7 worm cellular contexts compared by ENCODE assay signal in genomic region chrII:6113842-6114441, ce11.
A peak's percentile ranks its signal among the peaks of the same experiment; 100 is the strongest.
TF ChIP-seq lines count a peak whose summit lies in the region.

No protein-coding gene starts in this region.

TF ChIP-seq in whole organism, L1 larva, 84 proteins besides CTCF, POLR2A, EP300 and RAD21:
- TF ChIP-seq lin-14 (GFP tag; optimal IDR thresholded peaks at IDR 0.05; lab: Kevin White, UChicago): peak; percentile 16
- TF ChIP-seq nhr-76 (tag; optimal IDR thresholded peaks at IDR 0.05; lab: Kevin White, UChicago): no peak

TF ChIP-seq in whole organism, L2 larva, 48 proteins besides CTCF, POLR2A, EP300 and RAD21:
- TF ChIP-seq nhr-11 (tag; optimal IDR thresholded peaks at IDR 0.05; lab: Kevin White, UChicago) (no peak), mab-5 (tag; optimal IDR thresholded peaks at IDR 0.05; lab: Kevin White, UChicago) (peak; percentile 73)

TF ChIP-seq in whole organism, L4 larva, 104 proteins besides CTCF, POLR2A, EP300 and RAD21:
- TF ChIP-seq T26A8.4 (GFP tag; IDR thresholded peaks at IDR 0.05; lab: Robert Waterston, UW) (0 out of 2 replicates have a peak, but pooled peaks have one; percentile 25), ctbp-1 (GFP tag; IDR thresholded peaks at IDR 0.05; lab: Robert Waterston, UW) (0 out of 2 replicates have a peak, but pooled peaks have one; percentile 23), lim-7 (GFP tag; IDR thresholded peaks at IDR 0.05; lab: Robert Waterston, UW) (no peak), aha-1 (tag; lab: Kevin White, UChicago) (peak; percentile 17)

TF ChIP-seq in whole organism, early embryonic, 17 proteins besides CTCF, POLR2A, EP300 and RAD21:
- TF ChIP-seq ceh-36 (tag; optimal IDR thresholded peaks at IDR 0.05; lab: Kevin White, UChicago) (peak; percentile 41), pes-1 (GFP tag; IDR thresholded peaks at IDR 0.05; lab: Robert Waterston, UW) (no peak)

TF ChIP-seq in whole organism, late embryonic, 69 proteins besides CTCF, POLR2A, EP300 and RAD21:
- TF ChIP-seq ceh-31 (tag; optimal IDR thresholded peaks at IDR 0.05; lab: Kevin White, UChicago) (peak; percentile 38), pqm-1 (tag; optimal IDR thresholded peaks at IDR 0.05; lab: Kevin White, UChicago) (no peak), ama-1 (optimal IDR thresholded peaks at IDR 0.05; lab: Kevin White, UChicago) (no peak), zip-5 (tag; optimal IDR thresholded peaks at IDR 0.05; lab: Kevin White, UChicago) (no peak), pat-9 (tag; optimal IDR thresholded peaks at IDR 0.05; lab: Kevin White, UChicago) (no peak), ceh-19 (GFP tag; optimal IDR thresholded peaks at IDR 0.05; lab: Kevin White, UChicago) (no peak), unc-3 (GFP tag; conservative IDR thresholded peaks at IDR 0.05; lab: Robert Waterston, UW) (no peak), unc-3 (tag; optimal IDR thresholded peaks at IDR 0.05; lab: Kevin White, UChicago) (no peak), unc-42 (tag; optimal IDR thresholded peaks at IDR 0.05; lab: Kevin White, UChicago) (peak; percentile 95)

TF ChIP-seq in whole organism, mixed stage, embryonic, 35 proteins besides CTCF, POLR2A, EP300 and RAD21:
- no peak for TF ChIP-seq unc-120 (tag; optimal IDR thresholded peaks at IDR 0.05; lab: Kevin White, UChicago; ENCODE audit: poor library complexity, severe bottlenecking)
- no peak for TF ChIP-seq sem-2 (GFP tag; optimal IDR thresholded peaks at IDR 0.05; lab: Kevin White, UChicago)
- peak; percentile 99 for TF ChIP-seq ces-1 (GFP tag; optimal IDR thresholded peaks at IDR 0.05; lab: Kevin White, UChicago)
- peak; percentile 28 for TF ChIP-seq zip-8 (tag; optimal IDR thresholded peaks at IDR 0.05; lab: Kevin White, UChicago)
- TF ChIP-seq nhr-12 (tag; optimal IDR thresholded peaks at IDR 0.05; lab: Kevin White, UChicago): no peak
- no peak for TF ChIP-seq unc-39 (tag; optimal IDR thresholded peaks at IDR 0.05; lab: Kevin White, UChicago)
- TF ChIP-seq unc-62 (GFP tag; optimal IDR thresholded peaks at IDR 0.05; lab: Kevin White, UChicago): peak; percentile 22
- TF ChIP-seq mls-2 (tag; optimal IDR thresholded peaks at IDR 0.05; lab: Kevin White, UChicago): peak; percentile 5
- no peak for TF ChIP-seq ztf-11 (tag; optimal IDR thresholded peaks at IDR 0.05; lab: Kevin White, UChicago)

TF ChIP-seq in whole organism, young adult, 124 proteins besides CTCF, POLR2A, EP300 and RAD21:
- TF ChIP-seq gei-17 (GFP tag; optimal IDR thresholded peaks at IDR 0.05; lab: Kevin White, UChicago) (no peak), ceh-27 (GFP tag; optimal IDR thresholded peaks at IDR 0.05; lab: Kevin White, UChicago) (peak; percentile 21)
